Worm (Caenorhabditis elegans) whole organism, L4/young adult: ENCODE results near the gene lys-8.

ENCODE experiments used
- W03F9.2 ChIP-seq: fragments of 150-350 bp; optimal IDR thresholded peaks from 2 replicates; lab custom pipeline; 2014; ENCODE audit warnings: missing biosample characterization, missing genetic modification characterization
- dao-5 ChIP-seq: sonication (generic microtip); optimal IDR thresholded peaks from 2 replicates; lab custom pipeline; 2016; ENCODE audit warnings: missing genotype, missing genetic modification characterization, moderate library complexity, missing compliant biosample characterization
- him-1 ChIP-seq: sonication (generic microtip); optimal IDR thresholded peaks from 2 replicates; lab custom pipeline; 2016; ENCODE audit warnings: missing genotype, missing genetic modification reagents, missing genetic modification characterization, missing compliant biosample characterization

DNA sequence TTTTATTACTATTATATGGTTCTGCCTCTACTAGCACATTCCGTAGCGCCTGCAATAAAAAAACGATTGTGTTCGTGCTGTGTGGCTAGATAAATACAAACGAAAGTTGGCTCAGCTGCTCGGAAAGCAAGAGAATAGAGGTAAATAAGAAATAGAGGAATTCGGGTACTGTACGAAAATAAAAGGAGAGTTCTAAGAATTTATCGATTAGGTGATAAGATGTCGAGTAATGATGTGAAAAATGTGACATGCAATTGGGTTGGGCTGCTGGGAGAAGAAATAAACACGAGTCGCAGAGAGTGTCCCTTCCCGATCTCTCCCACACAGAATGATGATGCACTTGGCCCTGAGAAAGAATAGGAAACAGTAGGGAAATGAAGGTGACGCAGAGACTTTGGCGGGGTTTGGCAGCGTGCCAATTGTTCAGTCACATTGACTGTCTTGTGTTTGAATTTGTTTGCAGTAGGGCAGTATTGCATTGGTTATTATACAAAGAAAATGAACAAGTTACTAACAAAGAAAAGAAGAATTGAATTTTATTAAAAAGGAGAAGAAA, 7.5 kb downstream of the lys-8 start, which contains the start of gene cdc-14:
- no peak for TF ChIP-seq him-1 (tag; lab: Kevin White, UChicago)
- peak; percentile 57 for TF ChIP-seq W03F9.2 (tag; lab: Kevin White, UChicago)
- TF ChIP-seq dao-5 (tag; lab: Kevin White, UChicago), result no peak
